Worm (Caenorhabditis elegans) whole organism, L1 larva: Measurements from ENCODE around the gene vhp-1.

Experiments used
- C34B4.2 ChIP-seq: sonication (generic microtip); optimal IDR thresholded peaks from 2 replicates; lab custom pipeline; 2017; ENCODE audit warnings: mild to moderate bottlenecking, missing genetic modification characterization, missing compliant biosample characterization
- blmp-1 ChIP-seq: fragments of 150-350 bp; optimal IDR thresholded peaks from 2 replicates; lab custom pipeline; 2014; ENCODE audit warnings: missing biosample characterization, missing genetic modification characterization
- ceh-82 ChIP-seq, 3 experiments: fragments of 150-350 bp in 1 of 3; sonication (generic microtip) in 2 of 3; optimal IDR thresholded peaks; 2 replicates each; lab custom pipeline; 2014 to 2017; ENCODE audit warnings: missing biosample characterization in 3 of 3, missing genetic modification characterization in 3 of 3
- ceh-88 ChIP-seq: fragments of 200-800 bp; sonication (Bioruptor generic); IDR thresholded peaks from 2 replicates; pipeline ENCODE4 v1.3.6; 2022; ENCODE audit warnings: missing genetic modification characterization, missing compliant biosample characterization
- ces-1 ChIP-seq: fragments of 150-350 bp; optimal IDR thresholded peaks from 2 replicates; lab custom pipeline; 2014; ENCODE audit warnings: missing biosample characterization, missing genetic modification reagents, missing genetic modification characterization
- dsc-1 ChIP-seq: sonication (generic microtip); optimal IDR thresholded peaks from 2 replicates; lab custom pipeline; 2016; ENCODE audit warnings: mild to moderate bottlenecking, missing genetic modification characterization, missing compliant biosample characterization
- efl-1 ChIP-seq, 4 experiments: fragments of 150-350 bp; optimal IDR thresholded peaks in 3 of 4; peaks in 1 of 4; 1 replicate in 1 of 4; 2 replicates in 3 of 4; lab custom pipeline; 2014; ENCODE audit warnings: missing biosample characterization in 2 of 4, missing genetic modification characterization in 2 of 4, missing genetic modification reagents in 2 of 4
- egl-13 ChIP-seq: sonication (generic microtip); optimal IDR thresholded peaks from 2 replicates; lab custom pipeline; 2016; ENCODE audit warnings: missing genotype, missing genetic modification reagents, missing genetic modification characterization, missing compliant biosample characterization
- elt-2 ChIP-seq: sonication (generic microtip); optimal IDR thresholded peaks from 2 replicates; lab custom pipeline; 2016; ENCODE audit warnings: missing genetic modification characterization, mild to moderate bottlenecking, inconsistent platforms, missing compliant biosample characterization, missing genetic modification reagents
- hlh-4 ChIP-seq: sonication (generic microtip); optimal IDR thresholded peaks from 2 replicates; lab custom pipeline; 2016; ENCODE audit warnings: mild to moderate bottlenecking, missing genetic modification characterization, missing compliant biosample characterization
- isw-1 ChIP-seq: fragments of 200-800 bp; sonication (Bioruptor generic); IDR thresholded peaks from 2 replicates; pipeline ENCODE4 v1.3.6; 2022; ENCODE audit warnings: missing genetic modification characterization, missing compliant biosample characterization
- lin-14 ChIP-seq: fragments of 200-800 bp; sonication (Bioruptor generic); optimal IDR thresholded peaks from 2 replicates; lab custom pipeline; 2018; ENCODE audit warnings: mild to moderate bottlenecking, missing genetic modification characterization, moderate library complexity, missing compliant biosample characterization
- mab-9 ChIP-seq: fragments of 200-800 bp; sonication (Bioruptor generic); IDR thresholded peaks from 2 replicates; pipeline ENCODE4 v1.3.6; 2022; ENCODE audit warnings: missing genetic modification reagents, missing genetic modification characterization, missing compliant biosample characterization
- mep-1 ChIP-seq: fragments of 150-350 bp; optimal IDR thresholded peaks from 2 replicates; lab custom pipeline; 2014; ENCODE audit warnings: missing biosample characterization, missing genetic modification characterization
- nhr-11 ChIP-seq: fragments of 150-350 bp; optimal IDR thresholded peaks from 2 replicates; lab custom pipeline; 2014; ENCODE audit warnings: missing biosample characterization, missing genetic modification characterization
- nhr-71 ChIP-seq: sonication (generic microtip); optimal IDR thresholded peaks from 2 replicates; lab custom pipeline; 2016; ENCODE audit warnings: mild to moderate bottlenecking, missing genetic modification characterization, moderate library complexity, missing compliant biosample characterization
- nhr-76 ChIP-seq: sonication (generic microtip); optimal IDR thresholded peaks from 2 replicates; lab custom pipeline; 2017; ENCODE audit warnings: missing biosample characterization, missing genetic modification characterization
- pax-3 ChIP-seq: fragments of 200-800 bp; sonication (Bioruptor generic); optimal IDR thresholded peaks from 2 replicates; lab custom pipeline; 2018; ENCODE audit warnings: mild to moderate bottlenecking, missing genetic modification characterization, moderate library complexity, missing compliant biosample characterization
- rnt-1 ChIP-seq: sonication (generic microtip); optimal IDR thresholded peaks from 2 replicates; lab custom pipeline; 2016; ENCODE audit warnings: mild to moderate bottlenecking, missing genetic modification characterization, moderate library complexity, missing compliant biosample characterization
- sptf-1 ChIP-seq: fragments of 150-350 bp; optimal IDR thresholded peaks from 2 replicates; lab custom pipeline; 2014; ENCODE audit warnings: missing biosample characterization, missing genetic modification characterization
- sup-37 ChIP-seq: fragments of 200-800 bp; sonication (Bioruptor generic); optimal IDR thresholded peaks from 2 replicates; lab custom pipeline; 2018; ENCODE audit warnings: mild to moderate bottlenecking, missing genetic modification characterization, missing compliant biosample characterization
- tlp-1 ChIP-seq: fragments of 150-350 bp; optimal IDR thresholded peaks from 2 replicates; lab custom pipeline; 2014; ENCODE audit warnings: missing biosample characterization, missing genetic modification characterization
- unc-86 ChIP-seq: sonication (generic microtip); optimal IDR thresholded peaks from 2 replicates; lab custom pipeline; 2016; ENCODE audit warnings: missing genetic modification characterization, missing compliant biosample characterization
- vab-15 ChIP-seq: sonication (generic microtip); optimal IDR thresholded peaks from 2 replicates; lab custom pipeline; 2017; ENCODE audit warnings: missing genotype, mild to moderate bottlenecking, missing genetic modification characterization, missing compliant biosample characterization
- xbp-1 ChIP-seq: sonication (generic microtip); optimal IDR thresholded peaks from 2 replicates; lab custom pipeline; 2016; ENCODE audit warnings: missing genetic modification characterization, missing compliant biosample characterization
- ztf-4 ChIP-seq: fragments of 150-350 bp; optimal IDR thresholded peaks from 2 replicates; lab custom pipeline; 2014; ENCODE audit warnings: missing biosample characterization, missing genetic modification characterization

The vhp-1 gene

ce11 chrII:5293287-5293850, 29.7 kb upstream of the vhp-1 start, which contains the start of gene ZK622.1 (continued):
- no peak for TF ChIP-seq tlp-1
- TF ChIP-seq, all 84 proteins: peak for 18

ce11 chrII:5297718-5298117, 25.4 kb upstream of the vhp-1 start:
- TF ChIP-seq lin-14, result peak; percentile 2
- TF ChIP-seq blmp-1, result peak; percentile 23
- no peak for TF ChIP-seq rnt-1 (tag; lab: Kevin White, UChicago)

- no peak for TF ChIP-seq ceh-88 (GFP tag; lab: Robert Waterston, UW)
- TF ChIP-seq xbp-1, result no peak
- no peak for TF ChIP-seq pax-3 (tag; lab: Kevin White, UChicago)
- peak; percentile 71 for TF ChIP-seq lin-14
- peak in 1 of 3 experiments; percentile 8 for TF ChIP-seq ceh-82 (tag; optimal IDR thresholded peaks at IDR 0.05; lab: Kevin White, UChicago)
Measured at ce11 chrII:5301810-5302209, 21.3 kb upstream of the vhp-1 start.

- TF ChIP-seq unc-86 (tag; lab: Kevin White, UChicago) (peak; percentile 70), efl-1 (optimal IDR thresholded peaks at IDR 0.05; lab: Kevin White, UChicago) (no peak), efl-1 (GFP tag; optimal IDR thresholded peaks at IDR 0.05 in 1 of 2; lab: Kevin White, UChicago) (peak in 1 of 2 experiments; percentile 55), lin-14 (peak; percentile 47), sptf-1 (tag; lab: Kevin White, UChicago) (no peak)
- TF ChIP-seq, all 84 proteins: peak for 3
Measured at ce11 chrII:5305121-5305520, 18.0 kb upstream of the vhp-1 start.

ce11 chrII:5306197-5306596, 16.9 kb upstream of the vhp-1 start:
- TF ChIP-seq pax-3 (tag; lab: Kevin White, UChicago) (peak; percentile 13), isw-1 (GFP tag; lab: Robert Waterston, UW) (no peak)

ce11 chrII:5307203-5307602, 15.9 kb upstream of the vhp-1 start:
- TF ChIP-seq C34B4.2 (tag; lab: Kevin White, UChicago), result no peak
- peak; percentile 82 for TF ChIP-seq elt-2

- TF ChIP-seq elt-2, result no peak
- TF ChIP-seq sup-37 (GFP tag; lab: Kevin White, UChicago), result no peak
- TF ChIP-seq lin-14, result peak; percentile 60
- no peak for TF ChIP-seq efl-1 (optimal IDR thresholded peaks at IDR 0.05; lab: Kevin White, UChicago)
- peak in 1 of 2 experiments; percentile 8 for TF ChIP-seq efl-1 (GFP tag; optimal IDR thresholded peaks at IDR 0.05 in 1 of 2; lab: Kevin White, UChicago)
- TF ChIP-seq nhr-71 (tag; lab: Kevin White, UChicago), result peak; percentile 17
- no peak for TF ChIP-seq hlh-4 (tag; lab: Kevin White, UChicago)
- TF ChIP-seq ces-1, result no peak
Measured at ce11 chrII:5308961-5309360, 14.1 kb upstream of the vhp-1 start.

- TF ChIP-seq sup-37 (GFP tag; lab: Kevin White, UChicago), result no peak
- TF ChIP-seq lin-14, result no peak
Measured at ce11 chrII:5309720-5310119, 13.4 kb upstream of the vhp-1 start.

- TF ChIP-seq vab-15 (tag; lab: Kevin White, UChicago) (no peak), ztf-4 (tag; lab: Kevin White, UChicago) (no peak), nhr-76 (tag; lab: Kevin White, UChicago) (no peak), dsc-1 (peak; percentile 71), mep-1 (tag; lab: Kevin White, UChicago) (no peak), egl-13 (peak; percentile 3), mab-9 (GFP tag; lab: Robert Waterston, UW) (no peak), nhr-11 (no peak)
Measured at ce11 chrII:5310795-5311194, 12.3 kb upstream of the vhp-1 start.
